Fruit fly (Drosophila melanogaster): ENCODE results near the gene wol.

The wol gene

dm6 chr2L:8292159-8292887 is 10.5 kb downstream of the wol start (continued):
- peak; percentile 73 for TF ChIP-seq CG3995 (GFP tag; optimal IDR thresholded peaks at IDR 0.05)

- TF ChIP-seq H15 (GFP tag; IDR thresholded peaks at IDR 0.05) (0 out of 3 replicates have a peak, but pooled peaks have one; percentile 14), Sox102F (GFP tag; optimal IDR thresholded peaks at IDR 0.05) (peak; percentile 34), CG3726 (GFP tag; IDR thresholded peaks at IDR 0.05) (no peak), tll (GFP tag; optimal IDR thresholded peaks at IDR 0.05) (no peak), dan (GFP tag; IDR thresholded peaks at IDR 0.05) (no peak), zfh1 (GFP tag; IDR thresholded peaks at IDR 0.05) (0 out of 3 replicates have a peak, but pooled peaks have one; percentile 22), CG10147 (GFP tag; optimal IDR thresholded peaks at IDR 0.05) (no peak), CG1602 (GFP tag; optimal IDR thresholded peaks at IDR 0.05) (no peak), CG11456 (GFP tag; IDR thresholded peaks at IDR 0.05) (0 out of 3 replicates have a peak, but pooled peaks have one; percentile 13), CG13775 (GFP tag; optimal IDR thresholded peaks at IDR 0.05) (peak; percentile 28), sisA (GFP tag; IDR thresholded peaks at IDR 0.05) (peak; percentile 57; the same call in 1 of the 2 replicates), corto (GFP tag; optimal IDR thresholded peaks at IDR 0.05) (peak; percentile 68), vnd (GFP tag; IDR thresholded peaks at IDR 0.05; ENCODE audit: partially characterized antibody) (no peak), sens-2 (GFP tag; IDR thresholded peaks at IDR 0.05) (no peak), prd (optimal IDR thresholded peaks at IDR 0.05) (no peak), prd (GFP tag; IDR thresholded peaks at IDR 0.05) (peak; percentile 41; the same call in 1 of the 3 replicates), al (GFP tag; IDR thresholded peaks at IDR 0.05) (no peak), lola (GFP tag; optimal IDR thresholded peaks at IDR 0.05) (peak in 1 of 3 experiments; percentile 12), CG18619 (GFP tag; optimal IDR thresholded peaks at IDR 0.05) (no peak), dmrt11E (tag; optimal IDR thresholded peaks at IDR 0.05) (peak; percentile 39), bsh (GFP tag; optimal IDR thresholded peaks at IDR 0.05) (peak; percentile 43 to 61), CG18011 (GFP tag; optimal IDR thresholded peaks at IDR 0.05) (no peak), Optix (GFP tag; IDR thresholded peaks at IDR 0.05) (peak; percentile 26; the same call in 1 of the 3 replicates), Xbp1 (GFP tag; optimal IDR thresholded peaks at IDR 0.05) (peak; percentile 15), CG6791 (GFP tag; IDR thresholded peaks at IDR 0.05; ENCODE audit: partially characterized antibody) (no peak), CG16813 (GFP tag; IDR thresholded peaks at IDR 0.05; ENCODE audit: partially characterized antibody) (0 out of 3 replicates have a peak, but pooled peaks have one; percentile 12), lbe (GFP tag; optimal IDR thresholded peaks at IDR 0.05) (peak; percentile 66), Ets65A (GFP tag) (peak; percentile 88), CG17829 (tag; optimal IDR thresholded peaks at IDR 0.05) (peak; percentile 7), CG8359 (GFP tag; optimal IDR thresholded peaks at IDR 0.05; ENCODE audit: borderline replicate concordance) (no peak), ewg (GFP tag; optimal IDR thresholded peaks at IDR 0.05) (peak; percentile 17), CG2199 (GFP tag; IDR thresholded peaks at IDR 0.05) (0 out of 3 replicates have a peak, but pooled peaks have one; percentile 62), CG18476 (GFP tag; optimal IDR thresholded peaks at IDR 0.05) (no peak), CG34224 (GFP tag; IDR thresholded peaks at IDR 0.05; ENCODE audit: partially characterized antibody) (no peak), stwl (tag; optimal IDR thresholded peaks at IDR 0.05) (no peak), ara (GFP tag; IDR thresholded peaks at IDR 0.05) (peak; percentile 23; the same call in 1 of the 2 replicates), CG17328 (GFP tag; IDR thresholded peaks at IDR 0.05) (peak; percentile 13; the same call in 1 of the 2 replicates), CG17568 (GFP tag; optimal IDR thresholded peaks at IDR 0.05) (no peak), onecut (GFP tag; IDR thresholded peaks at IDR 0.05) (0 out of 2 replicates have a peak, but pooled peaks have one; percentile 39), CG11504 (tag; optimal IDR thresholded peaks at IDR 0.05) (peak; percentile 42), ato (GFP tag; IDR thresholded peaks at IDR 0.05; ENCODE audit: partially characterized antibody) (no peak), sens (GFP tag) (peak; percentile 88), nmo (GFP tag; optimal IDR thresholded peaks at IDR 0.05) (peak; percentile 15), Hsf (GFP tag; optimal IDR thresholded peaks at IDR 0.05) (peak; percentile 16)
Observed at dm6 chr2L:8290653-8291233, 12.0 kb downstream of the wol start.
